Fruit fly (Drosophila melanogaster) whole organism, pupa: ENCODE results near the gene betaTub85D.

Experiments
- CG10348 ChIP-seq: fragments of 200-800 bp; sonication (Bioruptor generic); IDR thresholded peaks from 2 replicates; pipeline ENCODE4 v1.3.6; 2022; ENCODE audit warnings: missing biosample characterization, missing genetic modification characterization
- CG12605 ChIP-seq: fragments of 200-800 bp; sonication (Bioruptor generic); IDR thresholded peaks from 2 replicates; pipeline ENCODE4 v1.3.6; 2022; ENCODE audit warnings: missing biosample characterization, missing genetic modification characterization
- CG13204 ChIP-seq: fragments of 200-800 bp; sonication (Bioruptor generic); optimal IDR thresholded peaks from 2 replicates; lab custom pipeline; 2018; ENCODE audit warnings: missing biosample characterization, mild to moderate bottlenecking, missing genetic modification characterization, moderate library complexity
- CG14655 ChIP-seq: fragments of 200-800 bp; sonication (Bioruptor generic); optimal IDR thresholded peaks from 3 replicates; lab custom pipeline; 2017; ENCODE audit warnings: mild to moderate bottlenecking, missing biosample characterization, missing genetic modification reagents, missing genetic modification characterization
- CG15710 ChIP-seq: fragments of 200-800 bp; sonication (Bioruptor generic); optimal IDR thresholded peaks from 2 replicates; lab custom pipeline; 2018; ENCODE audit warnings: missing biosample characterization, mild to moderate bottlenecking, missing genetic modification characterization, moderate library complexity
- CG17806 ChIP-seq: fragments of 200-800 bp; sonication (Bioruptor generic); optimal IDR thresholded peaks from 2 replicates; lab custom pipeline; 2018; ENCODE audit warnings: missing biosample characterization, mild to moderate bottlenecking, missing genetic modification characterization, moderate library complexity
- CG32121 ChIP-seq: fragments of 200-800 bp; sonication (Bioruptor generic); IDR thresholded peaks from 2 replicates; pipeline ENCODE4 v1.3.6; 2022; ENCODE audit warnings: missing biosample characterization, missing genetic modification characterization
- CG34367 ChIP-seq: fragments of 200-800 bp; sonication (Bioruptor generic); optimal IDR thresholded peaks from 2 replicates; lab custom pipeline; 2018; ENCODE audit warnings: missing biosample characterization, mild to moderate bottlenecking, missing genetic modification characterization
- CG4496 ChIP-seq: fragments of 200-800 bp; sonication (Bioruptor generic); IDR thresholded peaks from 3 replicates; pipeline ENCODE4 v1.3.6; 2022; ENCODE audit warnings: missing biosample characterization, missing genetic modification characterization
- CG8159 ChIP-seq: fragments of 200-800 bp; sonication (Bioruptor generic); optimal IDR thresholded peaks from 3 replicates; lab custom pipeline; 2018; ENCODE audit warnings: missing biosample characterization, mild to moderate bottlenecking, missing genetic modification characterization, moderate library complexity
- CG8301 ChIP-seq: fragments of 200-800 bp; sonication (Bioruptor generic); optimal IDR thresholded peaks from 2 replicates; lab custom pipeline; 2018; ENCODE audit warnings: missing biosample characterization, mild to moderate bottlenecking, missing genetic modification characterization
- CG9948 ChIP-seq: fragments of 200-800 bp; sonication (Bioruptor generic); optimal IDR thresholded peaks from 2 replicates; lab custom pipeline; 2018; ENCODE audit warnings: missing biosample characterization, mild to moderate bottlenecking, missing genetic modification characterization, moderate library complexity
- D1 ChIP-seq: fragments of 200-800 bp; sonication (Bioruptor generic); optimal IDR thresholded peaks from 2 replicates; lab custom pipeline; 2018; ENCODE audit warnings: missing biosample characterization, mild to moderate bottlenecking, missing genetic modification characterization, moderate library complexity
- EcR ChIP-seq: fragments of 200-800 bp; sonication (Bioruptor generic); optimal IDR thresholded peaks from 3 replicates; lab custom pipeline; 2019; ENCODE audit warnings: missing biosample characterization, missing genetic modification characterization, mild to moderate bottlenecking, moderate library complexity, missing genetic modification reagents
- Ets98B ChIP-seq: fragments of 200-800 bp; sonication (Bioruptor generic); IDR thresholded peaks from 2 replicates; pipeline ENCODE4 v1.3.6; 2022; ENCODE audit warnings: missing biosample characterization, missing genetic modification characterization
- Pif1A ChIP-seq: fragments of 200-800 bp; sonication (Bioruptor generic); optimal IDR thresholded peaks from 3 replicates; lab custom pipeline; 2016; ENCODE audit warnings: missing biosample characterization, missing genetic modification characterization
- Pif1B ChIP-seq: fragments of 200-800 bp; sonication (Bioruptor generic); optimal IDR thresholded peaks from 3 replicates; lab custom pipeline; 2016; ENCODE audit warnings: missing biosample characterization, missing genetic modification characterization
- Snoo ChIP-seq: fragments of 200-800 bp; sonication (Bioruptor generic); optimal IDR thresholded peaks from 3 replicates; lab custom pipeline; 2017; ENCODE audit warnings: missing biosample characterization, mild to moderate bottlenecking, missing genetic modification characterization, inconsistent platforms
- fd96Ca ChIP-seq: fragments of 200-800 bp; sonication (Bioruptor generic); IDR thresholded peaks from 3 replicates; pipeline ENCODE4 v1.3.6; 2022; ENCODE audit warnings: missing biosample characterization, missing genetic modification characterization
- gl ChIP-seq: fragments of 200-800 bp; sonication (Bioruptor generic); optimal IDR thresholded peaks from 2 replicates; lab custom pipeline; 2018; ENCODE audit warnings: missing biosample characterization, mild to moderate bottlenecking, missing genetic modification characterization
- rn ChIP-seq: fragments of 200-800 bp; sonication (Bioruptor generic); IDR thresholded peaks from 2 replicates; pipeline ENCODE4 v1.3.6; 2022; ENCODE audit warnings: missing biosample characterization, missing genetic modification characterization

betaTub85D gene

DNA sequence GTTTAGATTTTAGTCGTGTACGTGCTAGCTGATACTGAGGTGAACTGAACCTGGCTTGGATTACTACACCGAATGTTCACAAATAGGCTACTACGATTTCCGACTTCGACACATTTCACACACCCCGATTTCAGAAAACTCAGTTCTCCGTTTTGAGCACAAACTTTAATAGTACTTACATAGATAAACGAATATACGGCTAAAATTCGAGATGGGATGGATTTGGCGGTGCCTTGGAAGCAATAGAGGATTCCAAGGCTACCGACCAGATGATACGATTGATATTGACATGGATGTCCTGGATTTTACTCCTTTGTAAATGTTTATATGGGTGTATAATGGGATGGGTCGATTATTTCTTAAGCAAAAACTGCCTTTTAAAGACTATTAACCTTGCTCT lies at the start of gene betaTub85D:
Gene betaTub85D, minus strand, starts transcription at position 101 of the 400 bp plus-strand sequence.
- TF ChIP-seq CG15710 (tag; lab: Kevin White, UChicago) (no peak), CG8301 (tag; lab: Kevin White, UChicago) (no peak), EcR (no peak)

DNA sequence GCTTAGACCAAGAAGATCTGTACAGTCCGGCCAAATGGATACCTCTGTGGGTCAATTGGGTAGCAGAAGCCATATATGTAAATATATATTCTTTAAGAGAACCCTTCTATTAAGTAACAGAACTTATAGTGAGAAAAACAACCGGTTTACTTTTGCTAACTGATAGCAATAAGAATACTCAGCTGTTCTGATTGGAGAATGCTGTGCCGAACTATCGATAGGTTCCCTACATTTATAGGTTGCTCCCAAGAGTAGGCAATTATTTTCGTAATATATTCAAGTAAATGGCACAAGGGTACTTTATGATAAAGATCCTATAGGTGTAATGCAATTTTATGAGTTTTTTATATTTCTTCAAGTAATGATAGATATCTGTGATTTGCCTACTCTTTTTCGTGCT lies 46.3 kb upstream of the betaTub85D start, which contains the start of gene GstZ1:
Gene GstZ1, minus strand, starts transcription at position 174 of the 400 bp plus-strand sequence.
- TF ChIP-seq D1 (tag; lab: Kevin White, UChicago): no peak
- TF ChIP-seq fd96Ca (GFP tag; lab: Robert Waterston, UW): no peak
- no peak for TF ChIP-seq Pif1B (GFP tag; lab: Kevin White, UChicago)

DNA sequence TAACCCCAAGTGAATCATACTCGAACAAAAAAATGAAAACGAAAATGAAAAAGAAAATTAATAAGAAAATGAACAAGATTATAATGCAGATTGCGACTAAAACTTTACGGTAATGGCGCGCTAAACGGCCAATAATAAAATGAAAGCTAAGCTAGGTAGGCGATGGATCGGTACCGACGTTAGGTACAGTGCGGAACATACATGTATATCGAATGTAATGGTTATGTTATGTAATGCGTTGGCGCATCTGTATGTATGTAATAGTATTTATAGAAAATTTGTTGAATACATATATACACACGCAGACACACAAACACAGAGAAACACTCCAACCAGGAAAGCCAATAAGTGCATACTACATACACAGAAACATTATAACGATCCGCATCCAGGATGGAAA lies 44.9 kb upstream of the betaTub85D start:
- no peak for TF ChIP-seq CG12605 (GFP tag; lab: Robert Waterston, UW)
- no peak for TF ChIP-seq CG4496
- TF ChIP-seq CG8301 (tag; lab: Kevin White, UChicago): no peak
- no peak for TF ChIP-seq CG9948 (tag; lab: Kevin White, UChicago)
- TF ChIP-seq D1 (tag; lab: Kevin White, UChicago): no peak
- TF ChIP-seq CG17806 (tag; lab: Kevin White, UChicago): no peak
- no peak for TF ChIP-seq rn (GFP tag; lab: Robert Waterston, UW)
- no peak for TF ChIP-seq CG32121
- no peak for TF ChIP-seq Snoo
- no peak for TF ChIP-seq CG15710 (tag; lab: Kevin White, UChicago)
- no peak for TF ChIP-seq Ets98B (GFP tag; lab: Robert Waterston, UW)
- no peak for TF ChIP-seq Pif1A (GFP tag; lab: Kevin White, UChicago)
- TF ChIP-seq Pif1B (GFP tag; lab: Kevin White, UChicago): no peak
- TF ChIP-seq CG34367: no peak
- no peak for TF ChIP-seq gl (tag; lab: Kevin White, UChicago)
- TF ChIP-seq CG13204 (GFP tag; lab: Kevin White, UChicago): no peak
- no peak for TF ChIP-seq CG14655

DNA sequence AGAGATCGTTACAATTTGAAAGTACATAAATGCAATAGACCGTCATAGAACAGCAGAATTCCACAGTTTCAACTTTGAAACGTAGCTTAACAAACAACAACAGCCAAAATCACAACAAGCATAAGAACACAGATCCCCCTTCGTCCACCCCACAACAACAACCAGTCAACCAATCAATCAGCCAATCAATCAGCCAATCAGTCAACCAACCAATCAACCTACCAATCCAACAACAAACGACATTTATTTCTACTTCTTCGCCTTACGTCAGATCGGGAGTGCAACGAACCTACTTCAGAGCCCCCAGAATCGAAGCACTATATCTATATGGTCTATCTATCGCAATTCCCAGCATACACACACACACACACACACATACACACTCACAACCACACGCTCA lies 40.6 kb upstream of the betaTub85D start:
- TF ChIP-seq CG13204 (GFP tag; lab: Kevin White, UChicago): no peak
- TF ChIP-seq Pif1B (GFP tag; lab: Kevin White, UChicago): no peak
- TF ChIP-seq rn (GFP tag; lab: Robert Waterston, UW): no peak
- no peak for TF ChIP-seq Ets98B (GFP tag; lab: Robert Waterston, UW)
- no peak for TF ChIP-seq CG34367
- TF ChIP-seq EcR: no peak
- TF ChIP-seq fd96Ca (GFP tag; lab: Robert Waterston, UW): no peak
- TF ChIP-seq CG4496: no peak
- no peak for TF ChIP-seq CG9948 (tag; lab: Kevin White, UChicago)
- TF ChIP-seq CG8159: no peak

DNA sequence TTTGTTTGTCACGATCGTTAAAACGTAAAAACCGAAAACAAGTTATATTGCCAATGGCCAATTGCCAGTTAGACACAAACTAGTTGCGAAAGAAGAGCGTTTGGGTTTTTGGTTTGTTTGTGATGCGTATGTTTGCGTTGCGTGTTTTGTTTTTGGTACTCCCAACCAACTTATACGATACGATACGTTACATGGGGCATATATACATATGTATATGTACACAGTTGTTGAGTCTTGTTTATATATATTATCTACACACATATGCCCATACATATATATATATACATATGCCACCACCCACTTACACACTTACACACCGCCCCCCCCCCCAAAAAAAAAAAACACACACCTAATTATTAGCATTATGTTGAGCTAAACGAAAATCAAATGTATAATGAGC lies 38.2 kb upstream of the betaTub85D start:
- no peak for TF ChIP-seq CG17806 (tag; lab: Kevin White, UChicago)
- no peak for TF ChIP-seq EcR
- no peak for TF ChIP-seq CG10348 (GFP tag; lab: Robert Waterston, UW)
- TF ChIP-seq Pif1B (GFP tag; lab: Kevin White, UChicago): no peak
- no peak for TF ChIP-seq CG4496
- no peak for TF ChIP-seq CG32121
- no peak for TF ChIP-seq Pif1A (GFP tag; lab: Kevin White, UChicago)
- TF ChIP-seq rn (GFP tag; lab: Robert Waterston, UW): no peak
- TF ChIP-seq CG14655: no peak
- TF ChIP-seq Snoo: no peak
- TF ChIP-seq CG8301 (tag; lab: Kevin White, UChicago): no peak

DNA sequence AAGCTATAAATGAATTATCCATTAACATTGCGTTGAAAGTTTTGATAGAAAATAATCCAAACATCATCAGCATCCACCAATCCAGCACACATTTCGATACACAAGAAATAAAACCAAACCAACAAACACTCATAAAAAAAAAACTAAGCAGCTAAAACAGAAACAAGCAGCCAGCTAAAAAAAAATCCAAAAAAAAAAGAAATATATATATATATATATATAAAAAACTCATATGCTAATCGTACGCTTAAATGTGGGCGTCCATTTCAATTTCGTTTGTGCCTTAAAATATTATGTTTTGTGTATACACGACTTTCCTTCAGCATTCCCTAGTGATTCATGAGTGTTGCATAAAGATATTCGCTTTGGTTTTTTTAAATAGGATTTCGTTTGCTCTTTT lies 31.9 kb upstream of the betaTub85D start:
- TF ChIP-seq CG4496: no peak
- TF ChIP-seq gl (tag; lab: Kevin White, UChicago): no peak
- no peak for TF ChIP-seq CG10348 (GFP tag; lab: Robert Waterston, UW)
- TF ChIP-seq CG15710 (tag; lab: Kevin White, UChicago): no peak
- TF ChIP-seq Pif1B (GFP tag; lab: Kevin White, UChicago): no peak
- no peak for TF ChIP-seq CG32121
- no peak for TF ChIP-seq CG14655
- no peak for TF ChIP-seq fd96Ca (GFP tag; lab: Robert Waterston, UW)
- TF ChIP-seq rn (GFP tag; lab: Robert Waterston, UW): no peak
- no peak for TF ChIP-seq D1 (tag; lab: Kevin White, UChicago)
- TF ChIP-seq EcR: no peak
- TF ChIP-seq CG13204 (GFP tag; lab: Kevin White, UChicago): no peak
- TF ChIP-seq CG8159: no peak

DNA sequence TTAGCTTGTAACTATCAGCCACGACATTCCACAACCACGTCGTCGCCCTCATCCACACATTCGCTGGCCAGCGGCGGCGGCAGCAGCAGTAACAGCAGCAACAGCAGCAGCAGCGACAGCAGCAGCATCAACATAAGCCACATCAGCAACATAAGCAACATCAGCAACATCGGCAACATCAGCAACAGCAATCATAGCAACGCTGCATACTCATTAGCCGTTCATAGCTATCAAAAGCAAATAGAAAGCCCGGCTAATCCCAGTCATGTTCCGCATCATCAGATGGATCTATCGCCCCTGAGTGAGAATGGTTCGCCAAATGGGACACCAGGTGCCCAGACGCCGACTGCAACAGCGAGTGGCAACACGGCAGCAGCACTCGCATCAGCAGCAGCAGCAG lies 31.1 kb upstream of the betaTub85D start:
- no peak for TF ChIP-seq Snoo
- TF ChIP-seq fd96Ca (GFP tag; lab: Robert Waterston, UW): no peak
- no peak for TF ChIP-seq CG15710 (tag; lab: Kevin White, UChicago)
- TF ChIP-seq rn (GFP tag; lab: Robert Waterston, UW): no peak
- no peak for TF ChIP-seq Pif1B (GFP tag; lab: Kevin White, UChicago)
- TF ChIP-seq CG10348 (GFP tag; lab: Robert Waterston, UW): no peak
- TF ChIP-seq CG34367: no peak
- TF ChIP-seq gl (tag; lab: Kevin White, UChicago): no peak
